Worm (Caenorhabditis elegans): ENCODE data around the gene eat-2.

ce11 chrII:14126841-14127240, 44.6 kb downstream of the eat-2 start, which contains the start of gene K09E4.3:
- TF ChIP-seq aly-2 (tag; optimal IDR thresholded peaks at IDR 0.05) (no peak), fos-1 (tag; optimal IDR thresholded peaks at IDR 0.05) (no peak)
